Worm (Caenorhabditis elegans): Measurements from ENCODE around the gene tmem-218.
"Not testable (repeated sequence)": the region's sequence is repeated elsewhere in the genome, so short reads cannot be mapped to it uniquely, and the experiment has no call there.

Gene tmem-218

DNA sequence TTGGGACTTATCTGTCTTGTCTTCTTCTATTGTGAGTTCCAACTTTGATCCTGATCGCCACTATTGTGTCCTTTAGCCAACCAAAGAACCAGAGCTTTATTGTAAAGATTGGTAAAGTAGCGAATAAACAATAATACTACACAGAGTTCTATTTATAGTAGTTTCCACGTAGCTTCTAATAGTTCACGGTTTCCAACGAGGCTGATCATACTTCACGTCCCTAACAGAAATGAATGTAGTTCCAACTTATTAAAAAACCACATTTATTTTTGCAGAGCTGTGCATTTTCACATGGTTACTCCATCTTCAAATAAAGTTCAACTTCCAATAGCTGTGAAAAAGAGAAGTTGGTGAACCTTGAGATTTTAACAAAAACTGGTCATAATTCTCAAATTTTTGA, at the start of gene tmem-218:
Gene tmem-218, plus strand, starts transcription at position 301 of the 400 bp plus-strand sequence.
- not testable (repeated sequence) for TF ChIP-seq unc-62 (GFP tag; optimal IDR thresholded peaks at IDR 0.05)

DNA sequence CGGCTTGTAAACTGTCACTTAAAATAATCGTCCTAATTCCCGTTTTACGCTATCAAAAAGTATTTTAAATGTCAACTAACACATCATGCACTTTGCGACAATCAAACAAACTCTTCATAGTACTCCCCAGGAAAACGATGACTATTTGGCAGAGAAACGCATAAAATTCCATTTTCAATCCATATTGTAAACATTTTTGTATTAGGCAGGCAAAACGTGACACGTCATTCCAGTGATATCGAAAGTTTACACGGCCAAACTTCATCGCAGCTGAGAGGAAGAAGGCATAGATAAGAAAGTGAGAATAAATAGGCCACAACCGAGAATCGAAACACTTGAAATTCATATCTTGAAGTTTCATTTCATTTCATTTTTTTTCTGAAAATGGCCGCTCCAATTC, 49.3 kb upstream of the tmem-218 start, which contains the start of gene lec-9:
Gene lec-9, plus strand, starts transcription at position 349 of the 400 bp plus-strand sequence.
- TF ChIP-seq unc-62 (GFP tag; optimal IDR thresholded peaks at IDR 0.05), result no peak

DNA sequence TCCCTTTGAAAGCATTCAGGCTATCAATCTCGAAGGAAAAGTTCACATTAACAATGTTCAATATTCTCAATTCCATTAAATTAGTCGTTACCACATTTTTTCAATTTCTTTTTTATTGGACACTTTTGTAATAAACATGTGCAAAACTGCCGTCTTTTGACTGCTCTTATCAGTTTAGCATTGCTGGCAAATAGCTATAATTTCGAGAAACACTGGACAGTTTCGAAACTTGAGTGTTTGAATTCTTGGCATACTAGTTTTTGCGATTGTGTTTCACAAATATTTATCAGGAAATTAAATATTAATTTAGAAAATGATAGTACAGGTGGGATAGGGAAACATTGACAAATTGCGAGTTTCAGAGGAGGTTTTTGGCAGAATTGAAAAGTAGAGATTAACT, 48.1 kb upstream of the tmem-218 start:
- TF ChIP-seq unc-62 (GFP tag; optimal IDR thresholded peaks at IDR 0.05), result no peak

DNA sequence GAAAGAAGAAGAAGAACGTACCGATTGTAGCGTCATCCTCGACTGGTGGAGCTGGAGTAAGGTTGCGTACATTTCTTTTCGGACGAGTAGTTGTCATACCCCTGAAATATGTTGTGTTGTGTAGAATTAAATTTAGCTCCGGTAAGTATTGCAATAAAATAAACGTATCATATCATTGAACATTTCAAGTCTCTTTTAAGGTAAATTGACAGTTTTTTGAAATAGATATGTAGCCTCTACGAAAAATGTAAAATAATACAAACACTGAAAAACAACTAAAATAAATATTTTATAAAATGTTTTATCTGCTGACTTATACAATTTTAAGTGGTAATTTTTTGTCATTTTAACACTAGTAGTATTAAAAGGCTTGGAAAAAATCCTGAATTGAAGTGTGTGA, 39.5 kb upstream of the tmem-218 start, which contains the start of gene C16H3.3:
Gene C16H3.3, minus strand, starts transcription at position 101 of the 400 bp plus-strand sequence.
- TF ChIP-seq unc-62 (GFP tag; optimal IDR thresholded peaks at IDR 0.05), result no peak

DNA sequence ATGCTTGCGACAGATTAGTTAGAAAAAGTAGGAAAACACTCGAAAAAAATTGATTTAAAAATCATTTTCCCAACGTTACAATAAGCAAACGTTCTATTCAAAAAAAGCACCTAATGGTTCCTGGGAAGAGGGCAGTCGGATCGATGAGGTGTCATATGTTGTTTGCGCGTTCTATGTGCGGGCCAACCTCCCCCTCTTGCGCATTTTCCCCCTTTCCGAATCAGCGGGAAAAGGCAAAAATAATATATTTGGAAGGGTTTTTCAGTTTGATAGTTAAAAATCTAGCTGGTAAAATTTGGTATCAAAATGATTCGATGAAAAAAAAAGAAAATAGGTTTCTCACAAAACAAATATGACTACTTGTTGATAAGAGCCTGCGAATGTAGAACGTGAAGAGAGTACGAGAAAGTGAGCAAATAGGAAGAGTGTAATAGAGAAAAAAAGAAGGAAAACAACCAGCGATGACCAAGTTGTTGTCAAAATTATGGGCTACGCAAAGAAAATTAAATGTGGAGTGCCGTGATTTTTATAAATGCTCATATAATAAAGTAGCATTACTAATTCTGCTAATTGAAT, 39.0 kb upstream of the tmem-218 start:
- TF ChIP-seq unc-62 (GFP tag; optimal IDR thresholded peaks at IDR 0.05), result no peak

DNA sequence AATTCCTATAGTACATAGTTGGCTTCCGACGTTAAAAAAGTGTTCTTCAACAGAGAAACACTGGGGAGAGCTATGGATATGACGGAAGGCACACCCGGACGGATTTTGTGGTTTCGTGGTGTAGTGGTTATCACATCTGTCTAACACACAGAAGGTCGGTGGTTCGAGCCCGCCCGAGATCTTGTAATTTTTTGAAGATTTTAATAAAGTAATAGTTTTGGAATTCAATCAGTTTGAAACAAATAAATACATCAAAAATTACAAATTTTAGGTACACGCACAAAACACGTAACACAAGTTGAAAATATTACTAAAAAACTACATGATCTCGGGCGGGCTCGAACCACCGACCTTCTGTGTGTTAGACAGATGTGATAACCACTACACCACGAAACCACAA, 38.3 kb upstream of the tmem-218 start:
- TF ChIP-seq unc-62 (GFP tag; optimal IDR thresholded peaks at IDR 0.05), result no peak

DNA sequence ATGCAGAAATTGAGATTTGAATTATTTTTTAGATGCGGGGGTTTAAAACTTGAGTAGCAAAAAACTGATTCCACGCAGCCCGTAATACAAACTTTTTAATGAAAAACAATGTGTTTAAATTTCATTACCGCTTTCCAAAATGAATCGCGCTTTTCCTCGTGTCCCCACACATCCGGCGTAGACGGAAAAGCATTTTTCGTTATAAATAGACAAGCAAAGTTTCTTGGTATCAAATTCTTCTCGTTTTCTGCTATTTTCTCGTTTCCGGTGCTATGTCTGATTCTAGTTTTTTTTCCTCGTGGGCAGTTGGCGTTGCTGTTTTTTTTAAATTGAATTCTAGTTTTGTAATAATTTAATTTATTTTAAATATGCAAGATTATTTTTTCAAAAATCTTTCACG, 36.5 kb upstream of the tmem-218 start:
- no peak for TF ChIP-seq unc-62 (GFP tag; optimal IDR thresholded peaks at IDR 0.05)

DNA sequence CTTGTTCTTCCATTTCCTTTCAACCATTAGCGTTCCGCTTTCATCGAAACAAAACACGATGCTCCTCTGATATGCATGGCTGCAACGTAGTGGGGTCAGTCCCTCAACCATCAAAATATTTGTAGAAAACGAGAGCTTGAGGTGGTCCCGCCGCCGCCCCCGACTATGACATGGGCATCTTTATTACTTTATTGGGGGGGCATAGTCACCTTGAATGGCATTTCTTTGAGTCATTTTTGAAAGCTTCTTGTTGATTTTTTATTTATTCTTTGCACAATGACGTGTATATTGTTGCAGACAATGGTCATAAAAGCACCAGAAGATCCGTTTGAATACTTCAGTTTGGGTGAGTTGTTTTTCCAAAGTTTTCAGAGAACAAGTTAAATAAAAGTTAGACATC, 35.2 kb upstream of the tmem-218 start, which contains the start of gene ncs-7:
Gene ncs-7, plus strand, starts transcription at position 301 of the 400 bp plus-strand sequence.
- TF ChIP-seq unc-62 (GFP tag; optimal IDR thresholded peaks at IDR 0.05), result no peak

DNA sequence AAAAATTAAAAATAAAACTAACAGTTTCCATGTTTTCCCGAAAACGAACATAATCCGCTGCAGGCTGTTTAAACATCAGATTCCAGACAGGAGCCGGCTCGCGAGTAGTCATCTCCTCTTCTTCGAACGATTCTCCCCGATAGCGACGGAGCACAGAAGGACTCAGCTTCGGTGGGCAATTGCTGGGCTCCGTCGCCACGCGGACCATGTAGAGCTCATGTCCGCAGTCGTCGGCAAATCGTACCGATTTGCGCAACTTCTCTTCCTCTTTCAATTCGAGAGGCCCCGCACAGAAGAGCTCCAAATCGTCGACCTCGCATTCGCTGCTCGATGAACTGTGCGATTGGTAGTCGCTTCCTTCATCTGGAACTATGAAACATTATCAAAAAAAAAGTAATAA, 24.2 kb upstream of the tmem-218 start:
- no peak for TF ChIP-seq unc-62 (GFP tag; optimal IDR thresholded peaks at IDR 0.05)

DNA sequence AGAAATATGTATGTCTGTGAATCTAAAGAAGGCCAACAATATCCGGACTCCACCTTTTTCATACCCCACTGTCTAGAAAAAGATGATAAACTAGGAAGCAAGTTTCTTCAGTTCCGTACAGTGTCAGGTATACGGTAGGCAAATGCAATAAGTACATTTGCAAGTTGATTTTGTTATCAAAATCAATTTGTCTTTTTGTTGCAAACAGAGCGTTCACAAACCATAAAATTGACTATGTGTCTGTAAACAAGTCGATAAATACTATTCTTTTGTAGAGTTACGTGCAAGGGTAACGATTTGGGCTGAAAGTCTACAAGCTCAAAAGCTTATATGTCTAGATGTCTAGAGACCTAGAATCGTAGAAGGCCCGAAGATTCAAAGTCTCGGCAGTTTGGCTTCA, 23.8 kb upstream of the tmem-218 start:
- TF ChIP-seq unc-62 (GFP tag; optimal IDR thresholded peaks at IDR 0.05), result no peak

DNA sequence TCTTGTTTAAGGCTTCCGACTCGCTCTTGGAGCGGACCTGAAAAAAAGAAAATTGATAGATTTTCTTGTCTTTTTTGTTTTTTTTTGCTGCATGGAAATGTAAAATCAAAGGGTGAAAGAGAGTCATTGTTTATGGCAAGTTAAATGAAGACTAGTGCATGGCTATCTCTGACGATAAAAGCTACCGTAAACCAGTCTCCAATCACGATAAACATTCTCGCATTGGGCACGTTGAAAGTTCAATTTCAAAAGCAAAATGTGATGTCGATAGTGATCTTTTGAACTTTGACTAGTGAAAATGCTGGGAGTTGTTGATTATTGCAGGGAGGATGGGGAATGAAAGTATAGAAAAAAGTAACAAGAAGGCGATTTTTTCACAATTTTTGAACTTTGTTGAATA, 22.9 kb upstream of the tmem-218 start:
- no peak for TF ChIP-seq unc-62 (GFP tag; optimal IDR thresholded peaks at IDR 0.05)

DNA sequence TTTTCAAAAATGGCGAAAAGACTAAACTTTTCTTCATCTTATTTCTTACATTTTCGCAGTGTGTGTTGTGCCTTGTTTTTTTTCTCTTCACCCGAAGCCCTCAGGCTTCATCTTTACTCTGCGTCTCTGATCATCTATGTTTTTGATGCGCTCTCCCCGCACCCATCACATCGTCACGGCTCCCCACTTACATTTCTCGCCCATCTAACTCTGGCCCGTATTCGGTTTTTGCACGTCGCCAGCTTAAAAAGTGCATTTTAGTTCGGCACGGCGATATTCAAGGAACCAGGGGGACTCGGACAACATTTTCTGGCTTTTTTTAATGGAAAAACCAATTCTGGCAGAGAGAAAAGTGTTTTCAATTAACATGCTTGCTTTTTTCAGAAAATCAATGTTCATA, 22.1 kb upstream of the tmem-218 start:
- TF ChIP-seq unc-62 (GFP tag; optimal IDR thresholded peaks at IDR 0.05), result no peak

DNA sequence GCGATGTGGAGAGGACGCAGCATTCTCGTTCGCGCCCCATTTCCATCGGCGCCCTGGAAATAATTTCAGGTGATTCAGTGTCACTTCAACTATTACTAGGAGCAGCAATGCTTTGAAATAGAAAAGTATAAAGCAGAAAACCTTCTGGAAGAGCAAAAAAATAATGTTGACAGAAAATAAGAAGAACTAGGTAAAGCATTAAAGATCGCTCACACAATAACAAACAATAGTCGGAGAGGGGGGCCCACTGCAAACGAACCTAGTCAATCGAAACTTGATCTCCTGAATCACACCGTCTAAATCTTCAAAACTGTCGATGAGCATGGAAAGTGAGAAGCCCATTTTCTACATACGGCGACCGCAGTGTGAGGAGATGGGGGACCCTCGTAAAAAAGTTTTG, 21.6 kb upstream of the tmem-218 start:
- TF ChIP-seq unc-62 (GFP tag; optimal IDR thresholded peaks at IDR 0.05), result no peak

DNA sequence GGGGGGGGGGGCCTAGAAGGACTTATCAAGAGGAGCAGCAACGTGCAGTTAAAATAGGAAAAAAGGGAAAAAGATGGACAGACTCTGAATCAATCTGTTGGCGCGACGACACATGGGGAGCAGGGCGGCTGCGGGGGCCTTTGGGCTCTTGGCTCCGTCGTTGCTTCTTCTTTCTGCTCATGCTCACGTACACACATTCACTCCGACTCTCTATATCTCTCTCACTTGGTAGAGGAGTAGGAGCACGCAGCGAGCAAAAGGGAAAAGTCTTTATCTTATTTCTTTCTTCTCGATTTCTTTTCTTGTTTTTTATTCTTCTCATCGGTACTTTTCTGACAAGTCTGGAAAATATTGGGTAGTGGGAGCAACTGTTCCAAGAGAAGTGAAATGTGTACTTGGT, 21.1 kb upstream of the tmem-218 start:
- TF ChIP-seq unc-62 (GFP tag; optimal IDR thresholded peaks at IDR 0.05), result no peak

DNA sequence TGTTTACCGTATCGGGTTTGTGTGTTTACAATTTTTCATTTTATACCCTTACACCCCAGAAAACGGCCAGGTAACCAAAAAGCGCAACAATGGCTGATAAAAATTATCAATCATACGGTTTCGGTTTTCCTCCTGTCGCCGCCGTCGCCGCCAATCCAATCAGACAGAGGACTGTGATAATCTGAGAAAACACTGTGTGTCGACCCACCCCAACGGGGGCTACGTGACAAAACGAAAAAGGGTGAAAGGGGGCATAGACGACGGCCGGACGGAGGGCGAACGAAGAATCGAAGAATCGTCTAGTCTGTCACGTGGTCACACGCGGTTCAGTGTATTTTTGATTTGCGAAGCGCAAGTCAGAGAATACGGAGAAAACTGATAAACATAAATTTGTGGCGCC, 18.6 kb upstream of the tmem-218 start:
- TF ChIP-seq unc-62 (GFP tag; optimal IDR thresholded peaks at IDR 0.05), result no peak

DNA sequence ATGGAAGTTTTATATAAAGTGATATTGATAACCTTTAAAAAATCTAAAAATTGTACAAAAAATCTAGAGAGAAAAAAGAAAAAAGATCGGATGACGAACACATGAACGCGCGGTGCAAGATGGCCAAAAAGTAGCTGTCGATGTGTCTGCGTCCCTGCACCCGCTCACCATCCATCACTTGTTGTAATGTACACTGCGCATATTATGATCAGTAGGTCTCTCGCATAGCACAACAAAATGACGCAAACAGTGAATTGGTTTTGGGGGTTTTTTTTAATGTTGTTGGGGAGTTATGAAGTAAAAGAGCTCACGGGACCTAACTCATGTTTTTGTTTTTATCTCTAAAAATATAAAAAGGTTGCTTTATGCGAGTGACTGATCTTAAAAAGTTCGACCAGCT, 17.8 kb upstream of the tmem-218 start:
- TF ChIP-seq unc-62 (GFP tag; optimal IDR thresholded peaks at IDR 0.05), result no peak

DNA sequence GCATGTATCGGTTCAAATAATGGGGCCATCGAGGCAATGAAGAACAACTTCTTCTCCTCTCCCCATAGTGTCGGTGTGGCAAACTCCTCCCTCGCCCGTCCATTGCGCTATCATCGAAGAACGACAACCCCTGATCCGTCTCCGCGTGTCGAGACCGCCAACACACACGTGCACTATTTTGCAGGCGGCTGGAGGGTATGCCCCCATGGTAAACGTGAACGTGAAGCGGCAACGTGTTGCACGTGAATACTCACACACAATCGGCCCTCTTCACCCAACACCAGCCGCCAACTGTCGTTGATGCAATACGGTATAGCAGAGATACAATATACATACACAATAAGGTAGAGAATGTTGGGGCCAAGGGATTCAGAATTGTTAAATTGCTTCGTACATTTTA, 16.3 kb upstream of the tmem-218 start:
- no peak for TF ChIP-seq unc-62 (GFP tag; optimal IDR thresholded peaks at IDR 0.05)

DNA sequence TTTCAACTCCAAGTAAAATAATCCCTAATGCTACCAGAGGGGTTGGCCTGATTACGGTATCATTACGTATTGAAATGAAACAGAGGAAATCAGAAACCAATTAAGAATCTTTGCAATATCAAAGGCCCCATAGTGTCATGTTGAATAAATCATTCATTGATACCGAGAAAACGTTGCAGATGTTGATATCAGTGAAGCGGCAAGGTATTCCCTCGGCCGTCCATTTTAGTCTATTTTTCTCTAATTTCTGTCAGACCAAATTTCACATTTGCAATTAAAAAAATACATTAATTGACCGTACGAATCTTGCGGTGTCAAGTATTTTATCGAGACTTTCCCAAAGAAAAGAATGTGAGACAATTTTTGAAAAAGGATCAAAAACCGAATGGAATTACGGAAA, 15.2 kb upstream of the tmem-218 start:
- no peak for TF ChIP-seq unc-62 (GFP tag; optimal IDR thresholded peaks at IDR 0.05)
